Worm (Caenorhabditis elegans) whole organism, L1 larva: Measurements from ENCODE around the gene ttr-40.

Experiments
- C04F5.9 ChIP-seq: sonication (generic microtip); optimal IDR thresholded peaks from 2 replicates; lab custom pipeline; 2016; ENCODE audit warnings: missing genetic modification characterization, missing compliant biosample characterization
- C16A3.4 ChIP-seq: fragments of 150-350 bp; optimal IDR thresholded peaks from 2 replicates; lab custom pipeline; 2014; ENCODE audit warnings: missing biosample characterization, missing genetic modification characterization
- C34B4.2 ChIP-seq: sonication (generic microtip); optimal IDR thresholded peaks from 2 replicates; lab custom pipeline; 2017; ENCODE audit warnings: mild to moderate bottlenecking, missing genetic modification characterization, missing compliant biosample characterization
- aha-1 ChIP-seq: fragments of 150-350 bp; optimal IDR thresholded peaks from 2 replicates; lab custom pipeline; 2014; ENCODE audit warnings: missing biosample characterization, missing genetic modification characterization
- alr-1 ChIP-seq: fragments of 200-800 bp; sonication (Bioruptor generic); optimal IDR thresholded peaks from 2 replicates; lab custom pipeline; 2018; ENCODE audit warnings: borderline replicate concordance, mild to moderate bottlenecking, missing genetic modification characterization, missing compliant biosample characterization
- aly-2 ChIP-seq: fragments of 150-350 bp; optimal IDR thresholded peaks from 2 replicates; lab custom pipeline; 2014; ENCODE audit warnings: missing biosample characterization, missing genetic modification characterization
- blmp-1 ChIP-seq: fragments of 150-350 bp; optimal IDR thresholded peaks from 2 replicates; lab custom pipeline; 2014; ENCODE audit warnings: missing biosample characterization, missing genetic modification characterization
- ceh-8 ChIP-seq: fragments of 200-800 bp; sonication (Bioruptor generic); optimal IDR thresholded peaks from 2 replicates; lab custom pipeline; 2018; ENCODE audit warnings: mild to moderate bottlenecking, missing genetic modification characterization, moderate library complexity, missing compliant biosample characterization
- ceh-82 ChIP-seq, 3 experiments: fragments of 150-350 bp in 1 of 3; sonication (generic microtip) in 2 of 3; optimal IDR thresholded peaks; 2 replicates each; lab custom pipeline; 2014 to 2017; ENCODE audit warnings: missing biosample characterization in 3 of 3, missing genetic modification characterization in 3 of 3
- ceh-88 ChIP-seq: fragments of 200-800 bp; sonication (Bioruptor generic); IDR thresholded peaks from 2 replicates; pipeline ENCODE4 v1.3.6; 2022; ENCODE audit warnings: missing genetic modification characterization, missing compliant biosample characterization
- ces-1 ChIP-seq: fragments of 150-350 bp; optimal IDR thresholded peaks from 2 replicates; lab custom pipeline; 2014; ENCODE audit warnings: missing biosample characterization, missing genetic modification reagents, missing genetic modification characterization
- dpl-1 ChIP-seq, 3 experiments: fragments of 150-350 bp in 2 of 3; sonication (generic microtip) in 1 of 3; optimal IDR thresholded peaks; 2 replicates each; lab custom pipeline; 2014 to 2017; ENCODE audit warnings: missing biosample characterization in 3 of 3, missing genetic modification characterization in 3 of 3, missing genetic modification reagents in 3 of 3
- dsc-1 ChIP-seq: sonication (generic microtip); optimal IDR thresholded peaks from 2 replicates; lab custom pipeline; 2016; ENCODE audit warnings: mild to moderate bottlenecking, missing genetic modification characterization, missing compliant biosample characterization
- efl-1 ChIP-seq, 4 experiments: fragments of 150-350 bp; optimal IDR thresholded peaks in 3 of 4; peaks in 1 of 4; 1 replicate in 1 of 4; 2 replicates in 3 of 4; lab custom pipeline; 2014; ENCODE audit warnings: missing biosample characterization in 2 of 4, missing genetic modification characterization in 2 of 4, missing genetic modification reagents in 2 of 4
- efl-3 ChIP-seq: fragments of 200-800 bp; sonication (Bioruptor generic); optimal IDR thresholded peaks from 2 replicates; lab custom pipeline; 2018; ENCODE audit warnings: mild to moderate bottlenecking, missing genetic modification characterization, missing compliant biosample characterization
- elt-2 ChIP-seq: sonication (generic microtip); optimal IDR thresholded peaks from 2 replicates; lab custom pipeline; 2016; ENCODE audit warnings: missing genetic modification characterization, mild to moderate bottlenecking, inconsistent platforms, missing compliant biosample characterization, missing genetic modification reagents
- ets-5 ChIP-seq: fragments of 200-800 bp; sonication (Bioruptor generic); IDR thresholded peaks from 2 replicates; pipeline ENCODE4 v1.3.6; 2022; ENCODE audit warnings: missing genetic modification characterization, missing compliant biosample characterization
- fkh-4 ChIP-seq: sonication (generic microtip); optimal IDR thresholded peaks from 2 replicates; lab custom pipeline; 2016; ENCODE audit warnings: missing compliant biosample characterization, missing genetic modification characterization, borderline replicate concordance
- fkh-8 ChIP-seq: sonication (generic microtip); optimal IDR thresholded peaks from 2 replicates; lab custom pipeline; 2016; ENCODE audit warnings: mild to moderate bottlenecking, missing genetic modification characterization, missing compliant biosample characterization
- fos-1 ChIP-seq: fragments of 150-350 bp; optimal IDR thresholded peaks from 2 replicates; lab custom pipeline; 2014; ENCODE audit warnings: missing biosample characterization, missing genetic modification characterization
- grh-1 ChIP-seq: fragments of 200-800 bp; sonication (Bioruptor generic); IDR thresholded peaks from 2 replicates; pipeline ENCODE4 v1.3.6; 2022; ENCODE audit warnings: missing genetic modification reagents, missing genetic modification characterization, missing compliant biosample characterization
- irx-1 ChIP-seq: sonication (generic microtip); optimal IDR thresholded peaks from 2 replicates; lab custom pipeline; 2016; ENCODE audit warnings: missing genetic modification characterization, missing compliant biosample characterization
- isw-1 ChIP-seq: fragments of 200-800 bp; sonication (Bioruptor generic); IDR thresholded peaks from 2 replicates; pipeline ENCODE4 v1.3.6; 2022; ENCODE audit warnings: missing genetic modification characterization, missing compliant biosample characterization
- jun-1 ChIP-seq: fragments of 150-350 bp; optimal IDR thresholded peaks from 2 replicates; lab custom pipeline; 2014; ENCODE audit warnings: missing biosample characterization, missing genetic modification reagents, missing genetic modification characterization
- lin-13 ChIP-seq: fragments of 150-350 bp; optimal IDR thresholded peaks from 2 replicates; lab custom pipeline; 2014; ENCODE audit warnings: missing biosample characterization, missing genetic modification reagents, missing genetic modification characterization
- lin-14 ChIP-seq: fragments of 200-800 bp; sonication (Bioruptor generic); optimal IDR thresholded peaks from 2 replicates; lab custom pipeline; 2018; ENCODE audit warnings: mild to moderate bottlenecking, missing genetic modification characterization, moderate library complexity, missing compliant biosample characterization
- lin-15B ChIP-seq: fragments of 150-350 bp; sonication (generic microtip); optimal IDR thresholded peaks from 3 replicates; lab custom pipeline; 2014; ENCODE audit warnings: missing biosample characterization, missing genetic modification characterization
- lin-39 ChIP-seq: fragments of 150-350 bp; optimal IDR thresholded peaks from 2 replicates; lab custom pipeline; 2014; ENCODE audit warnings: missing biosample characterization, missing genetic modification reagents, missing genetic modification characterization
- lir-3 ChIP-seq: sonication (generic microtip); optimal IDR thresholded peaks from 2 replicates; lab custom pipeline; 2016; ENCODE audit warnings: mild to moderate bottlenecking, missing genetic modification characterization, moderate library complexity, missing compliant biosample characterization; ENCODE audit not compliant: poor library complexity
- lsy-2 ChIP-seq, 2 experiments: fragments of 150-350 bp; optimal IDR thresholded peaks; 2 replicates each; lab custom pipeline; 2014; ENCODE audit warnings: missing biosample characterization in 2 of 2, missing genetic modification characterization in 2 of 2
- mab-9 ChIP-seq: fragments of 200-800 bp; sonication (Bioruptor generic); IDR thresholded peaks from 2 replicates; pipeline ENCODE4 v1.3.6; 2022; ENCODE audit warnings: missing genetic modification reagents, missing genetic modification characterization, missing compliant biosample characterization
- mef-2 ChIP-seq: fragments of 150-350 bp; optimal IDR thresholded peaks from 2 replicates; lab custom pipeline; 2014; ENCODE audit warnings: missing biosample characterization, missing genetic modification characterization
- nhr-11 ChIP-seq: fragments of 150-350 bp; optimal IDR thresholded peaks from 2 replicates; lab custom pipeline; 2014; ENCODE audit warnings: missing biosample characterization, missing genetic modification characterization
- nhr-19 ChIP-seq: fragments of 200-800 bp; sonication (Bioruptor generic); conservative IDR thresholded peaks from 2 replicates; pipeline ENCODE4 v1.3.6; 2022; ENCODE audit warnings: missing genetic modification characterization, missing compliant biosample characterization
- nhr-20 ChIP-seq: sonication (generic microtip); optimal IDR thresholded peaks from 2 replicates; lab custom pipeline; 2016; ENCODE audit warnings: mild to moderate bottlenecking, missing genetic modification characterization, missing compliant biosample characterization
- nhr-47 ChIP-seq: sonication (generic microtip); optimal IDR thresholded peaks from 2 replicates; lab custom pipeline; 2016; ENCODE audit warnings: mild to moderate bottlenecking, missing genetic modification characterization, moderate library complexity, missing compliant biosample characterization
- nhr-71 ChIP-seq: sonication (generic microtip); optimal IDR thresholded peaks from 2 replicates; lab custom pipeline; 2016; ENCODE audit warnings: mild to moderate bottlenecking, missing genetic modification characterization, moderate library complexity, missing compliant biosample characterization
- nhr-76 ChIP-seq: sonication (generic microtip); optimal IDR thresholded peaks from 2 replicates; lab custom pipeline; 2017; ENCODE audit warnings: missing biosample characterization, missing genetic modification characterization
- nhr-77 ChIP-seq: fragments of 150-350 bp; optimal IDR thresholded peaks from 2 replicates; lab custom pipeline; 2014; ENCODE audit warnings: missing biosample characterization, missing genetic modification characterization
- nhr-90 ChIP-seq: sonication (generic microtip); optimal IDR thresholded peaks from 2 replicates; lab custom pipeline; 2016; ENCODE audit warnings: mild to moderate bottlenecking, missing genetic modification characterization, missing compliant biosample characterization; ENCODE audit not compliant: poor library complexity
- pag-3 ChIP-seq: sonication (generic microtip); optimal IDR thresholded peaks from 2 replicates; lab custom pipeline; 2017; ENCODE audit warnings: missing genetic modification characterization, mild to moderate bottlenecking, missing compliant biosample characterization, antibody characterized with exemption, borderline replicate concordance; ENCODE audit not compliant: insufficient read depth
- pax-3 ChIP-seq: fragments of 200-800 bp; sonication (Bioruptor generic); optimal IDR thresholded peaks from 2 replicates; lab custom pipeline; 2018; ENCODE audit warnings: mild to moderate bottlenecking, missing genetic modification characterization, moderate library complexity, missing compliant biosample characterization
- pqm-1 ChIP-seq: sonication (generic microtip); optimal IDR thresholded peaks from 3 replicates; lab custom pipeline; 2017; ENCODE audit warnings: missing biosample characterization, missing genetic modification characterization
- skn-1 ChIP-seq: fragments of 150-350 bp; optimal IDR thresholded peaks from 2 replicates; lab custom pipeline; 2014; ENCODE audit warnings: missing biosample characterization, missing genetic modification characterization
- snpc-4 ChIP-seq: fragments of 150-350 bp; optimal IDR thresholded peaks from 2 replicates; lab custom pipeline; 2014; ENCODE audit warnings: missing biosample characterization, missing genetic modification characterization
- snu-23 ChIP-seq: sonication (generic microtip); optimal IDR thresholded peaks from 2 replicates; lab custom pipeline; 2016; ENCODE audit warnings: missing genetic modification characterization, missing compliant biosample characterization
- sox-4 ChIP-seq: sonication (generic microtip); optimal IDR thresholded peaks from 2 replicates; lab custom pipeline; 2016; ENCODE audit warnings: missing genetic modification characterization, missing compliant biosample characterization
- sup-37 ChIP-seq: fragments of 200-800 bp; sonication (Bioruptor generic); optimal IDR thresholded peaks from 2 replicates; lab custom pipeline; 2018; ENCODE audit warnings: mild to moderate bottlenecking, missing genetic modification characterization, missing compliant biosample characterization
- unc-98 ChIP-seq: fragments of 200-800 bp; sonication (Bioruptor generic); IDR thresholded peaks from 2 replicates; pipeline ENCODE4 v1.3.6; 2022; ENCODE audit warnings: missing genetic modification characterization, missing compliant biosample characterization
- zag-1 ChIP-seq: fragments of 150-350 bp; optimal IDR thresholded peaks from 2 replicates; lab custom pipeline; 2014; ENCODE audit warnings: missing biosample characterization, missing genetic modification characterization
- zip-4 ChIP-seq: fragments of 200-800 bp; sonication (Bioruptor generic); optimal IDR thresholded peaks from 2 replicates; lab custom pipeline; 2018; ENCODE audit warnings: mild to moderate bottlenecking, missing genetic modification characterization, moderate library complexity, missing compliant biosample characterization
- ztf-4 ChIP-seq: fragments of 150-350 bp; optimal IDR thresholded peaks from 2 replicates; lab custom pipeline; 2014; ENCODE audit warnings: missing biosample characterization, missing genetic modification characterization

ttr-40 gene

ce11 chrV:9318046-9318445 lies 37.2 kb downstream of the ttr-40 start, which contains the start of gene kvs-3 (continued):
- TF ChIP-seq lir-3 (tag; lab: Kevin White, UChicago) (no peak), fkh-4 (tag; lab: Kevin White, UChicago) (no peak), nhr-11 (tag; lab: Kevin White, UChicago) (no peak), snu-23 (GFP tag; lab: Kevin White, UChicago) (peak; percentile 54), fos-1 (tag; lab: Kevin White, UChicago) (peak; percentile 31), ets-5 (GFP tag; lab: Robert Waterston, UW) (no peak), nhr-76 (peak; percentile 1), lin-15B (tag; lab: Kevin White, UChicago) (no peak), pqm-1 (tag; lab: Kevin White, UChicago) (no peak), jun-1 (tag; lab: Kevin White, UChicago) (no peak), alr-1 (tag; lab: Kevin White, UChicago) (no peak), nhr-77 (tag; lab: Kevin White, UChicago) (peak; percentile 8), nhr-20 (tag; lab: Kevin White, UChicago) (peak; percentile 50), C34B4.2 (no peak), aly-2 (tag; lab: Kevin White, UChicago) (no peak), C16A3.4 (tag; lab: Kevin White, UChicago) (peak; percentile 33), ceh-82 (tag; optimal IDR thresholded peaks at IDR 0.05; lab: Kevin White, UChicago) (no peak), fkh-8 (tag; lab: Kevin White, UChicago) (no peak), pax-3 (tag; lab: Kevin White, UChicago) (no peak), nhr-19 (GFP tag; lab: Robert Waterston, UW) (peak; percentile 58), nhr-90 (tag; lab: Kevin White, UChicago) (peak; percentile 59), skn-1 (tag; lab: Kevin White, UChicago) (peak; percentile 39), mef-2 (no peak), blmp-1 (tag; lab: Kevin White, UChicago) (peak; percentile 6), elt-2 (tag; lab: Kevin White, UChicago) (peak; percentile 47), sox-4 (tag; lab: Kevin White, UChicago) (no peak), C04F5.9 (no peak), isw-1 (GFP tag; lab: Robert Waterston, UW) (no peak), dsc-1 (tag; lab: Kevin White, UChicago) (peak; percentile 36), ceh-88 (no peak), zag-1 (tag; lab: Kevin White, UChicago) (no peak), nhr-47 (tag; lab: Kevin White, UChicago) (peak; percentile 55), snpc-4 (tag; lab: Kevin White, UChicago) (no peak), lin-14 (GFP tag; lab: Kevin White, UChicago) (peak; percentile 34), ceh-8 (GFP tag; lab: Kevin White, UChicago) (peak; percentile 24), sup-37 (GFP tag; lab: Kevin White, UChicago) (no peak), efl-3 (GFP tag; lab: Kevin White, UChicago) (no peak), dpl-1 (GFP tag; optimal IDR thresholded peaks at IDR 0.05; lab: Kevin White, UChicago) (peak in 2 of 3 experiments; percentile 27 to 30), grh-1 (no peak), aha-1 (tag; lab: Kevin White, UChicago) (no peak), lin-13 (no peak), ztf-4 (peak; percentile 6), lsy-2 (tag; optimal IDR thresholded peaks at IDR 0.05; lab: Kevin White, UChicago) (peak; percentile 6 to 48), nhr-71 (tag; lab: Kevin White, UChicago) (peak; percentile 59), mab-9 (GFP tag; lab: Robert Waterston, UW) (0 out of 2 replicates have a peak, but pooled peaks have one; percentile 34), unc-98 (no peak), efl-1 (optimal IDR thresholded peaks at IDR 0.05; lab: Kevin White, UChicago) (peak; percentile 15 to 22), efl-1 (GFP tag; optimal IDR thresholded peaks at IDR 0.05 in 1 of 2; lab: Kevin White, UChicago) (peak in 1 of 2 experiments; percentile 93), irx-1 (tag; lab: Kevin White, UChicago) (peak; percentile 27), lin-39 (tag; lab: Kevin White, UChicago) (no peak), zip-4 (GFP tag; lab: Kevin White, UChicago) (no peak), ces-1 (GFP tag; lab: Kevin White, UChicago) (no peak), pag-3 (tag; lab: Kevin White, UChicago) (no peak)
